Fruit fly (Drosophila melanogaster): Measurements from ENCODE around the gene CG32640.

CG32640 gene

DNA sequence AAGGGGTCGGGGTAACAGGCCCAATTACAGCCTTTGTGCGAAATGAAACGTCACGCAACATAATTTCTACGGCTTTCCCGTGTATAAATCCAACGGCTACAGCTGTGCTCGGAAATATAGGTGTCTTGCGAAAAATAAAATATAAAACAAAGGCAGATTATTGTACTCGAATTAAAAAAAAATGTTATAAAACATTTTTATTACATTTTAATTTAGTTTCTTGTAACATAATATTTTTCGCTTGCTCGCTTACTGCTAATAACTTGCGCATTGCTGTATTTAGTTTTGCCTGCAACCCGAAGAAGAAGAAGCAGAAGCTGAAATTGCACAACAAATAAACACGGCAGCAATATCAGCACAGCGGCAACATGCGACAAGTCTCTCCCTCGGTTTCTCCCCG is 34.7 kb upstream of the CG32640 start (continued):
- TF ChIP-seq ac (GFP tag; optimal IDR thresholded peaks at IDR 0.05): no peak
- TF ChIP-seq vnd (GFP tag; IDR thresholded peaks at IDR 0.05; ENCODE audit: partially characterized antibody): no peak
- no peak for TF ChIP-seq jumu (GFP tag; optimal IDR thresholded peaks at IDR 0.05)
- TF ChIP-seq dm (GFP tag; optimal IDR thresholded peaks at IDR 0.05): no peak
- TF ChIP-seq CG30403 (GFP tag; optimal IDR thresholded peaks at IDR 0.05): peak; percentile 18
- TF ChIP-seq CG12219 (GFP tag; optimal IDR thresholded peaks at IDR 0.05): peak; percentile 29
- no peak for TF ChIP-seq CG12155 (GFP tag; optimal IDR thresholded peaks at IDR 0.05)
- no peak for TF ChIP-seq trh (GFP tag; optimal IDR thresholded peaks at IDR 0.05)
- no peak for TF ChIP-seq pum (GFP tag; optimal IDR thresholded peaks at IDR 0.05)
- TF ChIP-seq CG2129 (GFP tag; IDR thresholded peaks at IDR 0.05; ENCODE audit: partially characterized antibody): no peak
- TF ChIP-seq az2 (GFP tag; optimal IDR thresholded peaks at IDR 0.05): peak; percentile 34
- TF ChIP-seq bcd (GFP tag; optimal IDR thresholded peaks at IDR 0.05): peak; percentile 9
- peak; percentile 18 for TF ChIP-seq lab (GFP tag; optimal IDR thresholded peaks at IDR 0.05)
- TF ChIP-seq NK7.1 (GFP tag; optimal IDR thresholded peaks at IDR 0.05): no peak
- TF ChIP-seq pnt (GFP tag; optimal IDR thresholded peaks at IDR 0.05): no peak
- no peak for TF ChIP-seq cwo (GFP tag; optimal IDR thresholded peaks at IDR 0.05)
- TF ChIP-seq Ravus (GFP tag; IDR thresholded peaks at IDR 0.05): no peak
- no peak for TF ChIP-seq mirr (GFP tag; optimal IDR thresholded peaks at IDR 0.05)
- TF ChIP-seq sens (GFP tag): peak; percentile 46
- TF ChIP-seq tll (GFP tag; optimal IDR thresholded peaks at IDR 0.05): no peak
- TF ChIP-seq Kr (GFP tag; optimal IDR thresholded peaks at IDR 0.05): no peak
- TF ChIP-seq CG1832 (GFP tag; optimal IDR thresholded peaks at IDR 0.05): no peak
- TF ChIP-seq B-H1 (GFP tag; IDR thresholded peaks at IDR 0.05): 0 out of 3 replicates have a peak, but pooled peaks have one; percentile 12
- no peak for TF ChIP-seq CG8281 (tag; optimal IDR thresholded peaks at IDR 0.05)
- no peak for TF ChIP-seq yki (optimal IDR thresholded peaks at IDR 0.05)
- TF ChIP-seq Awh (GFP tag; IDR thresholded peaks at IDR 0.05): peak; percentile 52; the same call in 1 of the 2 replicates
- TF ChIP-seq CG12236 (GFP tag; optimal IDR thresholded peaks at IDR 0.05): no peak
- peak; percentile 81 for TF ChIP-seq zen (tag; optimal IDR thresholded peaks at IDR 0.05)
- no peak for TF ChIP-seq CG14710 (tag; optimal IDR thresholded peaks at IDR 0.05)
- TF ChIP-seq Dfd (GFP tag; optimal IDR thresholded peaks at IDR 0.05): no peak
- no peak for TF ChIP-seq CG1792 (GFP tag; optimal IDR thresholded peaks at IDR 0.05)
- TF ChIP-seq Ssrp (tag; optimal IDR thresholded peaks at IDR 0.05): peak; percentile 26
- no peak for TF ChIP-seq luna (GFP tag; optimal IDR thresholded peaks at IDR 0.05)
- peak; percentile 61 for TF ChIP-seq CG17385 (GFP tag; optimal IDR thresholded peaks at IDR 0.05)
- TF ChIP-seq fd102C (GFP tag; optimal IDR thresholded peaks at IDR 0.05): peak; percentile 10
- no peak for TF ChIP-seq kni (GFP tag; optimal IDR thresholded peaks at IDR 0.05)
- no peak for TF ChIP-seq CG11247 (GFP tag; IDR thresholded peaks at IDR 0.05)
- peak; percentile 40; the same call in 1 of the 2 replicates for TF ChIP-seq CG14667 (GFP tag; IDR thresholded peaks at IDR 0.05)
- TF ChIP-seq CG4360 (GFP tag; IDR thresholded peaks at IDR 0.05): no peak
- no peak for TF ChIP-seq scrt (GFP tag; optimal IDR thresholded peaks at IDR 0.05)
- TF ChIP-seq CG11085 (GFP tag; IDR thresholded peaks at IDR 0.05): no peak
- no peak for TF ChIP-seq CG6813 (GFP tag; optimal IDR thresholded peaks at IDR 0.05)
- TF ChIP-seq Hmr (GFP tag; optimal IDR thresholded peaks at IDR 0.05): no peak
- no peak for TF ChIP-seq tio (GFP tag; optimal IDR thresholded peaks at IDR 0.05)
- TF ChIP-seq run (tag; optimal IDR thresholded peaks at IDR 0.05): peak; percentile 6
- no peak for TF ChIP-seq Myb (GFP tag; optimal IDR thresholded peaks at IDR 0.05)
- no peak for TF ChIP-seq her (GFP tag; optimal IDR thresholded peaks at IDR 0.05)
- no peak for TF ChIP-seq NC2β (GFP tag; optimal IDR thresholded peaks at IDR 0.05)
- no peak for TF ChIP-seq HmgD (GFP tag; optimal IDR thresholded peaks at IDR 0.05)
- no peak for TF ChIP-seq Dad (GFP tag; optimal IDR thresholded peaks at IDR 0.05)
- no peak for TF ChIP-seq lilli (GFP tag; optimal IDR thresholded peaks at IDR 0.05)
- no peak for TF ChIP-seq B-H2 (GFP tag; optimal IDR thresholded peaks at IDR 0.05)

Measured in whole organism, embryonic.